Worm (Caenorhabditis elegans): ENCODE data around the gene ZC84.1.

Gene ZC84.1

ce11 chrIII:9201977-9202376, 4.1 kb downstream of the ZC84.1 start:
- TF ChIP-seq unc-62 (GFP tag; optimal IDR thresholded peaks at IDR 0.05 in 1 of 2) (peak in 1 of 2 experiments; percentile 92), unc-62 (tag; optimal IDR thresholded peaks at IDR 0.05) (no peak), lsy-2 (tag; optimal IDR thresholded peaks at IDR 0.05) (no peak)

DNA sequence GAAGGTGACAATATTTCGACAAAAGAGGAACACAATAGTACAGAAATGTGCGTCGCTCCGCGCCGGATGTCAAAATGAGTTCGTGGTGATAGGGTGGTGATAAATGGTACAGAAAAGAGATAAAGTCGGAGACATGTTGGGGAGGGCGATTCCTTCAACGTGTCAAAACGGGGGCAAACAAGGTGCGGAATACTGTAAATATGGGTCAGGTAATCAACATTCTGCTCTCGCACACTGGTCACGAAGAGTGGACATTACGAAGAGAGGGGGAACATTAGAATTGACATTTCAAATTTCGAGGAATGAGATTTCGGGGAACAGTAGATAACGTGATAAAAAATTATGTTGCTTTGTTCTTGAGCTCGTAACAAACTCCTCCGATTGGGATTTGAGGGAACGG, 6.5 kb downstream of the ZC84.1 start, which contains the start of gene ZC84.6:
Gene ZC84.6 (minus strand): TSS at position 101 of the 400 bp plus-strand sequence.
- no peak for TF ChIP-seq vab-7 (GFP tag; IDR thresholded peaks at IDR 0.05)
- no peak for TF ChIP-seq Y5F2A.4 (GFP tag; optimal IDR thresholded peaks at IDR 0.05)
- TF ChIP-seq daf-8 (GFP tag; IDR thresholded peaks at IDR 0.05) = no peak
- TF ChIP-seq lin-1 (GFP tag; IDR thresholded peaks at IDR 0.05) = no peak
- TF ChIP-seq spr-1 (tag; optimal IDR thresholded peaks at IDR 0.05) = no peak
- no peak for TF ChIP-seq lsy-2 (tag; optimal IDR thresholded peaks at IDR 0.05)
- TF ChIP-seq ZK546.5 (tag; optimal IDR thresholded peaks at IDR 0.05) = no peak
- TF ChIP-seq snpc-1.2 (GFP tag; IDR thresholded peaks at IDR 0.05) = no peak
- TF ChIP-seq mxl-3 (GFP tag; optimal IDR thresholded peaks at IDR 0.05) = no peak
- TF ChIP-seq ztf-7 (tag; optimal IDR thresholded peaks at IDR 0.05) = no peak
- no peak for TF ChIP-seq F10B5.3 (tag; optimal IDR thresholded peaks at IDR 0.05)
- TF ChIP-seq aly-2 (tag; optimal IDR thresholded peaks at IDR 0.05) = no peak
- TF ChIP-seq pha-4 (GFP tag; IDR thresholded peaks at IDR 0.05) = no peak
- TF ChIP-seq pha-4 (tag; optimal IDR thresholded peaks at IDR 0.05) = no peak

ce11 chrIII:9191091-9191490, 15.0 kb downstream of the ZC84.1 start, which contains the start of gene cls-3:
TSS of gene cls-3 (minus strand) at chrIII:9191109.
- peak; percentile 88 for TF ChIP-seq mes-2 (tag; optimal IDR thresholded peaks at IDR 0.05; ENCODE audit: poor library complexity, severe bottlenecking)
- no peak for TF ChIP-seq Y75B8A.6 (GFP tag; IDR thresholded peaks at IDR 0.05)
- no peak for TF ChIP-seq gei-8 (GFP tag; optimal IDR thresholded peaks at IDR 0.05)
- peak; percentile 90 for TF ChIP-seq dpl-1 (GFP tag; optimal IDR thresholded peaks at IDR 0.05)

DNA sequence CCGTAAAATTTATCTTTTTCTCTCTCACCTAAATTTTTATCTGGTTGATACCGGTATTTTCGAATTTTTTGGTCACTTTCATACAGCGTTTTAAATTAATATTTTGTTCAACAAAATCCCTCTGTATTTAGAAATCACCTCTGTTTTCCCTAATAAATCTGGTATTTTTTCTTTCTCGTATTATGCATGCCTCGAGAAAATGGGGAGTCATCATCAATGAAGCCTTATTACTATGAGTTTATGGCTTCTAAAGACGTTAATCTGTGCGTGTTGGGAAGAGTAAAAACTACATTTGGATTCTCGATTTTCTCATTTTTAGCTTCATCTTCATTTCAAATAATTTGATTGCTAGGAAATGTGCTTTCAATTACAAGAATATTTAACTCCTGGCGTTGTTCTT, 20.4 kb downstream of the ZC84.1 start, which contains the start of gene ZC84.7:
Gene ZC84.7 (plus strand): TSS at position 301 of the 400 bp plus-strand sequence.
- TF ChIP-seq ztf-11 (tag; optimal IDR thresholded peaks at IDR 0.05) = no peak
- TF ChIP-seq unc-130 (GFP tag; optimal IDR thresholded peaks at IDR 0.05) = no peak
- no peak for TF ChIP-seq ceh-44 (GFP tag; IDR thresholded peaks at IDR 0.05)
- TF ChIP-seq tra-1 (GFP tag; IDR thresholded peaks at IDR 0.05) = no peak
- no peak for TF ChIP-seq dmd-8 (GFP tag; IDR thresholded peaks at IDR 0.05)
- TF ChIP-seq zip-2 (tag; optimal IDR thresholded peaks at IDR 0.05) = no peak
- TF ChIP-seq rbr-2 (tag; optimal IDR thresholded peaks at IDR 0.05) = no peak
- no peak for TF ChIP-seq F44E2.7 (GFP tag; IDR thresholded peaks at IDR 0.05)
- no peak for TF ChIP-seq saeg-2 (GFP tag; IDR thresholded peaks at IDR 0.05)
- no peak for TF ChIP-seq dmd-6 (GFP tag; IDR thresholded peaks at IDR 0.05)
- no peak for TF ChIP-seq cey-2 (tag; optimal IDR thresholded peaks at IDR 0.05; ENCODE audit: borderline replicate concordance, insufficient read depth)
- no peak for TF ChIP-seq mxl-3 (GFP tag; optimal IDR thresholded peaks at IDR 0.05)

DNA sequence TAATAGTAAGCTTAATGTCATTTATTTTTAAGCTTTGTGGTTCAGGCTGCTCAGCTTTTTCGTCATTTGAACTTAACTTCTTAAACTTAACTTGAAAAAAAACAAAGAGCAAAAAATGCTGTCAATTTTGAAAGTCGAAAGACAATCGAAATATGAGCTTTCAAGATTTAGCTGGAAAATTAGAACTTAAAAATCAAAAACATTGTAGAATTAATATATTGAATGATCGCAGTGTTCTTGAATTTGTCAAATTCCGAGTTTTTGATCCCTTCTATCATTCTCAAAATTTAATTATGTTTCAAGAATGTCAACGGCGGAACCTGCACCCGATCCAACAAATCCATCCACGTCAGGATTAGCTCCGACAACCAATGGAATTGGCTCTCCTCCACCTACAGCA, 24.8 kb downstream of the ZC84.1 start, which contains the start of gene tax-4:
Gene tax-4 (plus strand): TSS at position 301 of the 400 bp plus-strand sequence.
- TF ChIP-seq lir-3 (tag; optimal IDR thresholded peaks at IDR 0.05) (no peak), ces-1 (GFP tag; optimal IDR thresholded peaks at IDR 0.05) (no peak), unc-62 (GFP tag; optimal IDR thresholded peaks at IDR 0.05 in 1 of 2) (peak in 1 of 2 experiments; percentile 38), unc-62 (tag; optimal IDR thresholded peaks at IDR 0.05) (no peak)

Measured in whole organism, L4 larva.